Fruit fly (Drosophila melanogaster): ENCODE results near the gene Thor.

Gene Thor

dm6 chr2L:3510002-3510401, 31.8 kb downstream of the Thor start, which contains the start of gene CG31954:
Gene CG31954 (minus strand): TSS chr2L:3510102.
- no peak for TF ChIP-seq Clk (GFP tag; optimal IDR thresholded peaks at IDR 0.05)
- TF ChIP-seq toe (GFP tag; optimal IDR thresholded peaks at IDR 0.05): no peak
- TF ChIP-seq CG7045 (GFP tag; optimal IDR thresholded peaks at IDR 0.05): no peak
- TF ChIP-seq CG33017 (tag; optimal IDR thresholded peaks at IDR 0.05): no peak
- TF ChIP-seq Crg-1 (GFP tag; optimal IDR thresholded peaks at IDR 0.05): no peak
- TF ChIP-seq CG5204 (GFP tag; optimal IDR thresholded peaks at IDR 0.05): no peak
- TF ChIP-seq Hr96 (GFP tag; optimal IDR thresholded peaks at IDR 0.05): no peak
- no peak for TF ChIP-seq CG12768 (GFP tag; optimal IDR thresholded peaks at IDR 0.05)

DNA sequence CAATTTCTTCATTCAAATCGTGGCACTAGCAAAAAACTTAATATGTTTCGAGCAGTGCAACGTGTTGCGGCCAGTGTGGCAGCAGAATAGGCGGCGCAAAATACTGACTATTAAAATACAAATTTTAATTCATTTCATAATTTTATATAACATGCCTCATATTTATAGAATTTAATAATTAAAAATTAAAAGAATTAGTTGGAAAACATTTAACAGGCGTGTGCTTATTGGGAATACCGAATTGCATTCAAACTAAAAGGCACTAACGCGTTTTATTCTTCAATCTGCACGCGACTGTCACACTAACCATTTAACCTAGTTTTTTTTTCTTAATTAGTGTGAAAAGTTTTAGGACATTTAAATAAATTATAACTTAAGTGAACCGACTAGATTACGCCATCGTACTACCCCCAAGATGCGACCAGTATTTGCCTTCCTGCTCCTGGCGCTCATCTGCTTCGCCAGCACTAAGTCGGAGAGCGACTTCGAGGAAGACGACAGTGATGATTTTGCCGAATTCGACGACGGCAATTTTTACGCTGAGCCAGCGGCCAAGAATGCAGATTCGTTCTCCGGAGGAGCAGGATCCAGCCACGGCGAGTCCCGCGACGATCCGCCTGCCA, 36.4 kb downstream of the Thor start, which contains the start of the genes LeuRS and CG17593:
Gene LeuRS (minus strand): TSS at position 88 of the 623 bp plus-strand sequence.
Gene CG17593 (plus strand): TSS at position 304 of the 623 bp plus-strand sequence.
- no peak for TF ChIP-seq Crg-1 (GFP tag; optimal IDR thresholded peaks at IDR 0.05)
- peak; percentile 50 for TF ChIP-seq tj (GFP tag; optimal IDR thresholded peaks at IDR 0.05)
- TF ChIP-seq kay (GFP tag; ENCODE audit: borderline replicate concordance): peak; percentile 76
- TF ChIP-seq Clk (GFP tag; optimal IDR thresholded peaks at IDR 0.05): no peak
- TF ChIP-seq CG5204 (GFP tag; optimal IDR thresholded peaks at IDR 0.05): no peak
- TF ChIP-seq Mnt (GFP tag; optimal IDR thresholded peaks at IDR 0.05): peak; percentile 75
- TF ChIP-seq bab1 (GFP tag; optimal IDR thresholded peaks at IDR 0.05): peak; percentile 9
- no peak for TF ChIP-seq CG7101 (tag; optimal IDR thresholded peaks at IDR 0.05)
- TF ChIP-seq CG1620 (GFP tag; optimal IDR thresholded peaks at IDR 0.05): no peak

- TF ChIP-seq CG33017 (tag; optimal IDR thresholded peaks at IDR 0.05): no peak
- no peak for TF ChIP-seq toe (GFP tag; optimal IDR thresholded peaks at IDR 0.05)
- no peak for TF ChIP-seq tj (GFP tag; optimal IDR thresholded peaks at IDR 0.05)
- no peak for TF ChIP-seq Clk (GFP tag; optimal IDR thresholded peaks at IDR 0.05)
These were observed 41.3 kb downstream of the Thor start, which contains the start of the genes CG3213 and CG8851 for dm6 chr2L:3519551-3519950. Gene CG3213 (minus strand): TSS chr2L:3519651. Gene CG8851 (plus strand): TSS chr2L:3519677.

DNA sequence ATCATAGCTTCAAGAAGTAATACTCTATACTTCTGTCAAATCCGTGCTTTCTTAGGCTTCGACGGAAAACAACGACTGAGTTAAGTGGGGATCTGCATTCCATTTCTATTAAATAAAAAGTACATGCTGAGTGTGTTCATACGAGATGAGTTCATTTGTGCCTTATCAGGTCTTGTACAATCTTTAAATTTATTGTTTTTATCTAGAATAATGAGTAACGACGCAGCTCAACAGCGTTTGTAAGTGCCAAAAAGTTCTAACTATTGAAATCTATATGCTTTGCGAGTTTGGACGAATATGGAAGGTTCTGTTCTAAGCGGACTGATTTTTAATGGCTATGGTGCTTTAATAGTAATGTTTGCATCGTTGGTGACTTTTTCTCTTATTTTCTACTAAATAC, 45.7 kb downstream of the Thor start, which contains the start of gene Sr-CIV:
Gene Sr-CIV (minus strand): TSS at position 101 of the 400 bp plus-strand sequence.
- TF ChIP-seq kay (GFP tag; ENCODE audit: borderline replicate concordance) (peak; percentile 4), tj (GFP tag; optimal IDR thresholded peaks at IDR 0.05) (no peak)

- TF ChIP-seq bab1 (GFP tag; optimal IDR thresholded peaks at IDR 0.05) (no peak), CG7045 (GFP tag; optimal IDR thresholded peaks at IDR 0.05) (no peak), Clk (GFP tag; optimal IDR thresholded peaks at IDR 0.05) (no peak), Crg-1 (GFP tag; optimal IDR thresholded peaks at IDR 0.05) (no peak), cic (GFP tag; optimal IDR thresholded peaks at IDR 0.05) (no peak), ovo (GFP tag; optimal IDR thresholded peaks at IDR 0.05) (no peak), CG7101 (tag; optimal IDR thresholded peaks at IDR 0.05) (no peak), CG12768 (GFP tag; optimal IDR thresholded peaks at IDR 0.05) (no peak), cnc (optimal IDR thresholded peaks at IDR 0.05) (no peak), CG5204 (GFP tag; optimal IDR thresholded peaks at IDR 0.05) (no peak)
These were observed 46.5 kb downstream of the Thor start, which contains the start of gene CG8852 for dm6 chr2L:3524729-3525181. Gene CG8852 (plus strand): TSS chr2L:3525131.
